Worm (Caenorhabditis elegans): ENCODE results near the gene F31F4.1.

The F31F4.1 gene

DNA sequence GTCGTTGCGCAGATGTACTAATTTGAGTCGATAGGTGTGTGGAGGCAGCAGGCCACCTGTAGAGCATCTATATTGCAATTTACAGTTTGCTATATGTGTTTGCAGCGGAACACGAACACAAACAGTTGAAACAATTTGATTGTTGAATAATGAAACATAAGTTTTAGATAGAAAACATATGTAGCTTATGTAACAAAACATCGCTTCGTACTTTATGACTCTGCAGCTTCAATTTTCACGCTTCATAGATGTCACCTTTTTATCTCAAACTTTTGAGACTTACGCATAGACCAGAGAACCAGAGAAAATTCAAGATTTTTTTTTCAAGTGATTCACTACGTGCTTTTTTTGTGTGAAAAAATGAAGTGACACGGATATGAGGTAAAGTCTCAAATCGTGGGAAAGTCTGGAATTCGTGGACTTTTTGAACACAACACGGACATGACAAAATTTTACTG lies 40.1 kb downstream of the F31F4.1 start, which contains the start of gene fbxb-72:
Gene fbxb-72, minus strand, starts transcription at position 58 of the 458 bp plus-strand sequence.
- no peak for TF ChIP-seq skn-1 (tag; optimal IDR thresholded peaks at IDR 0.05)
- TF ChIP-seq tbx-2 (tag; optimal IDR thresholded peaks at IDR 0.05) = peak; percentile 69
- no peak for TF ChIP-seq nhr-76 (tag; optimal IDR thresholded peaks at IDR 0.05)
- TF ChIP-seq C04F5.9 (tag; optimal IDR thresholded peaks at IDR 0.05) = peak; percentile 21
- no peak for TF ChIP-seq ceh-82 (tag; optimal IDR thresholded peaks at IDR 0.05)
- TF ChIP-seq hlh-4 (tag; optimal IDR thresholded peaks at IDR 0.05) = no peak
- TF ChIP-seq ets-5 (GFP tag; IDR thresholded peaks at IDR 0.05) = no peak
- TF ChIP-seq Y116A8C.19 (tag; optimal IDR thresholded peaks at IDR 0.05; ENCODE audit: borderline replicate concordance) = no peak
- no peak for TF ChIP-seq C34B4.2 (tag; optimal IDR thresholded peaks at IDR 0.05)
- TF ChIP-seq ama-1 (optimal IDR thresholded peaks at IDR 0.05) = peak; percentile 89
- peak; percentile 47 for TF ChIP-seq lir-3 (tag; optimal IDR thresholded peaks at IDR 0.05; ENCODE audit: poor library complexity)
- TF ChIP-seq ceh-8 (GFP tag; optimal IDR thresholded peaks at IDR 0.05) = no peak
- peak; percentile 37 for TF ChIP-seq lin-39 (tag; optimal IDR thresholded peaks at IDR 0.05)
- no peak for TF ChIP-seq grh-1 (GFP tag; IDR thresholded peaks at IDR 0.05)
- peak; percentile 68 for TF ChIP-seq nhr-47 (tag; optimal IDR thresholded peaks at IDR 0.05)
- TF ChIP-seq pax-3 (tag; optimal IDR thresholded peaks at IDR 0.05) = no peak
- no peak for TF ChIP-seq unc-130 (tag; optimal IDR thresholded peaks at IDR 0.05)
- TF ChIP-seq pag-3 (tag; optimal IDR thresholded peaks at IDR 0.05; ENCODE audit: borderline replicate concordance, insufficient read depth) = no peak
- no peak for TF ChIP-seq tlp-1 (tag; optimal IDR thresholded peaks at IDR 0.05)
- TF ChIP-seq zag-1 (tag; optimal IDR thresholded peaks at IDR 0.05) = no peak
- no peak for TF ChIP-seq mdl-1 (tag; optimal IDR thresholded peaks at IDR 0.05)
- no peak for TF ChIP-seq nhr-77 (tag; optimal IDR thresholded peaks at IDR 0.05)
- TF ChIP-seq sup-37 (GFP tag; optimal IDR thresholded peaks at IDR 0.05) = peak; percentile 55
- no peak for TF ChIP-seq pqm-1 (tag; optimal IDR thresholded peaks at IDR 0.05)
- no peak for TF ChIP-seq sox-4 (tag; optimal IDR thresholded peaks at IDR 0.05)
- no peak for TF ChIP-seq mep-1 (tag; optimal IDR thresholded peaks at IDR 0.05)
- peak; percentile 71 for TF ChIP-seq lin-14 (GFP tag; optimal IDR thresholded peaks at IDR 0.05)
- TF ChIP-seq ztf-11 (tag; optimal IDR thresholded peaks at IDR 0.05) = peak in 1 of 2 experiments; percentile 5
- TF ChIP-seq nhr-19 (GFP tag; conservative IDR thresholded peaks at IDR 0.05) = peak; percentile 70
- TF ChIP-seq unc-62 (GFP tag; optimal IDR thresholded peaks at IDR 0.05) = no peak
- peak; percentile 85 for TF ChIP-seq ztf-4 (tag; optimal IDR thresholded peaks at IDR 0.05)
- TF ChIP-seq lin-35 (GFP tag; optimal IDR thresholded peaks at IDR 0.05) = peak in 1 of 2 experiments; percentile 85
- TF ChIP-seq nhr-12 (tag; optimal IDR thresholded peaks at IDR 0.05) = no peak
- peak; percentile 84 for TF ChIP-seq nhr-71 (tag; optimal IDR thresholded peaks at IDR 0.05)
- TF ChIP-seq unc-86 (tag; optimal IDR thresholded peaks at IDR 0.05) = no peak
- TF ChIP-seq nhr-20 (tag; optimal IDR thresholded peaks at IDR 0.05) = peak; percentile 51
- no peak for TF ChIP-seq vab-15 (tag; optimal IDR thresholded peaks at IDR 0.05)
- peak in 2 of 6 experiments; percentile 12 to 20 for TF ChIP-seq elt-3 (tag; optimal IDR thresholded peaks at IDR 0.05)
- TF ChIP-seq nhr-11 (tag; optimal IDR thresholded peaks at IDR 0.05) = peak; percentile 17
- TF ChIP-seq dpl-1 (GFP tag; optimal IDR thresholded peaks at IDR 0.05) = no peak
- TF ChIP-seq jun-1 (tag; optimal IDR thresholded peaks at IDR 0.05) = peak; percentile 48
- TF ChIP-seq mab-9 (GFP tag; IDR thresholded peaks at IDR 0.05) = no peak
- no peak for TF ChIP-seq mef-2 (tag; optimal IDR thresholded peaks at IDR 0.05)
- peak; percentile 51 to 58 for TF ChIP-seq lsy-2 (tag; optimal IDR thresholded peaks at IDR 0.05)
- no peak for TF ChIP-seq fos-1 (tag; optimal IDR thresholded peaks at IDR 0.05)
- TF ChIP-seq hlh-17 (GFP tag; optimal IDR thresholded peaks at IDR 0.05; ENCODE audit: borderline replicate concordance) = no peak
- TF ChIP-seq blmp-1 (tag; optimal IDR thresholded peaks at IDR 0.05) = no peak
- peak; percentile 75 for TF ChIP-seq hpl-2 (GFP tag; optimal IDR thresholded peaks at IDR 0.05)
- no peak for TF ChIP-seq xbp-1 (tag; optimal IDR thresholded peaks at IDR 0.05)
- TF ChIP-seq snpc-4 (tag; optimal IDR thresholded peaks at IDR 0.05) = no peak
- no peak for TF ChIP-seq unc-98 (GFP tag; IDR thresholded peaks at IDR 0.05)
- no peak for TF ChIP-seq aha-1 (tag; optimal IDR thresholded peaks at IDR 0.05)
- peak; percentile 7 for TF ChIP-seq swsn-7 (tag; optimal IDR thresholded peaks at IDR 0.05)
